Worm (Caenorhabditis elegans): ENCODE data around the gene Y54F10BM.12.

The Y54F10BM.12 gene

ce11 chrIII:2368424-2368823 is 38.9 kb upstream of the Y54F10BM.12 start, which contains the start of gene H04J21.4:
Gene H04J21.4, minus strand, starts transcription at chrIII:2368524.
- no peak for TF ChIP-seq Y56A3A.18 (GFP tag; IDR thresholded peaks at IDR 0.05)
- TF ChIP-seq sptf-2 (GFP tag; optimal IDR thresholded peaks at IDR 0.05) = no peak
- TF ChIP-seq sea-2 (GFP tag; IDR thresholded peaks at IDR 0.05) = no peak
- no peak for TF ChIP-seq mcd-1 (GFP tag; IDR thresholded peaks at IDR 0.05)
- no peak for TF ChIP-seq egl-44 (GFP tag; IDR thresholded peaks at IDR 0.05)
- no peak for TF ChIP-seq hmg-20 (GFP tag; IDR thresholded peaks at IDR 0.05)
- no peak for TF ChIP-seq let-607 (tag; optimal IDR thresholded peaks at IDR 0.05)

- TF ChIP-seq attf-5 (GFP tag; optimal IDR thresholded peaks at IDR 0.05) (no peak), tbx-9 (tag; optimal IDR thresholded peaks at IDR 0.05; ENCODE audit: borderline replicate concordance) (no peak), F55B11.4 (tag; optimal IDR thresholded peaks at IDR 0.05; ENCODE audit: borderline replicate concordance, insufficient read depth) (no peak), nhr-90 (tag; optimal IDR thresholded peaks at IDR 0.05) (no peak), nfya-2 (GFP tag; IDR thresholded peaks at IDR 0.05) (no peak), B0019.2 (GFP tag; conservative IDR thresholded peaks at IDR 0.05) (no peak), sdz-38 (tag; optimal IDR thresholded peaks at IDR 0.05) (no peak), ceh-79 (tag; optimal IDR thresholded peaks at IDR 0.05) (no peak), sptf-2 (GFP tag; optimal IDR thresholded peaks at IDR 0.05) (no peak), hlh-12 (tag; optimal IDR thresholded peaks at IDR 0.05) (no peak), cebp-2 (GFP tag; IDR thresholded peaks at IDR 0.05) (no peak), ztf-25 (GFP tag; IDR thresholded peaks at IDR 0.05) (no peak), fkh-3 (tag; optimal IDR thresholded peaks at IDR 0.05) (no peak), nhr-27 (tag; optimal IDR thresholded peaks at IDR 0.05) (no peak), ceh-27 (GFP tag; optimal IDR thresholded peaks at IDR 0.05) (no peak), ceh-91 (GFP tag; IDR thresholded peaks at IDR 0.05) (no peak), ztf-26 (tag; optimal IDR thresholded peaks at IDR 0.05) (no peak), mel-28 (tag; optimal IDR thresholded peaks at IDR 0.05; ENCODE audit: borderline replicate concordance) (no peak), F52B5.7 (tag; optimal IDR thresholded peaks at IDR 0.05) (no peak)
Observed at ce11 chrIII:2362648-2363047, 33.2 kb upstream of the Y54F10BM.12 start, which contains the start of gene srd-69. Gene srd-69, plus strand, starts transcription at chrIII:2362948.

- TF ChIP-seq ceh-27 (GFP tag; optimal IDR thresholded peaks at IDR 0.05) (no peak), snpc-4 (GFP tag; optimal IDR thresholded peaks at IDR 0.05) (no peak), snpc-4 (tag; optimal IDR thresholded peaks at IDR 0.05) (no peak), ztf-25 (GFP tag; IDR thresholded peaks at IDR 0.05) (no peak), rec-8 (tag; optimal IDR thresholded peaks at IDR 0.05) (no peak), ceh-79 (tag; optimal IDR thresholded peaks at IDR 0.05) (no peak), madf-6 (GFP tag; IDR thresholded peaks at IDR 0.05) (no peak), athp-1 (tag; optimal IDR thresholded peaks at IDR 0.05) (no peak), F55B11.4 (tag; optimal IDR thresholded peaks at IDR 0.05; ENCODE audit: borderline replicate concordance, insufficient read depth) (no peak), sdz-38 (tag; optimal IDR thresholded peaks at IDR 0.05) (no peak), madf-3 (GFP tag; IDR thresholded peaks at IDR 0.05) (no peak), dox-1 (GFP tag; IDR thresholded peaks at IDR 0.05) (no peak), B0035.1 (tag; optimal IDR thresholded peaks at IDR 0.05) (no peak), T26A5.8 (tag; optimal IDR thresholded peaks at IDR 0.05) (no peak), ceh-40 (GFP tag; IDR thresholded peaks at IDR 0.05) (no peak), Y67H2A.10 (GFP tag; conservative IDR thresholded peaks at IDR 0.05) (no peak), nhr-120 (GFP tag; IDR thresholded peaks at IDR 0.05) (no peak)
Observed at ce11 chrIII:2349956-2350355, 20.5 kb upstream of the Y54F10BM.12 start.
